Comparison of ENCODE assay signal across 4 worm cellular contexts in the genomic region with DNA sequence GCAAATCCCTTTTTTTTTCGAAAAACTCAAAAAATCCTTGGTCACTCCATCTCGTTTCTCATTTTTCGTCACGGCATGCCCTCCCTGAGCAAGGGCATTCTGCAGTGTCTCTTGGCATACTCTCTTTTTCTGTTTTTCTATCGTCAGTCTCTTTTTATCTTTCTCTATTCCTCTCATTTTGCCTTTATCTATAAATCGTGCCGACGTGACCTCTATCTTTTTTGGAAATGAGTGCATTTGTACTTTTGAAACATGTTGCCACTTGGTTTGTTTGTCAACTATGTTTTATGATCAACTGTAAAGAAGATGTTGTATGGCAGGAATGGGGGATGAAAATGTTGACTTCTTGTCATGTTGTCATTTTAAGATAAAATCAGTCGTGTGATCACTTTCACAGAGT.
TF ChIP-seq lines count a peak whose summit lies in the region.

No protein-coding gene starts in this region.

TF ChIP-seq in whole organism, L1 larva, 84 proteins besides CTCF, POLR2A, EP300 and RAD21 (continued from another document and continues in another):
- peak; percentile 25 for TF ChIP-seq mef-2 (tag; optimal IDR thresholded peaks at IDR 0.05; lab: Kevin White, UChicago)
- no peak for TF ChIP-seq sup-37 (GFP tag; optimal IDR thresholded peaks at IDR 0.05; lab: Kevin White, UChicago)
- TF ChIP-seq egl-27 (tag; optimal IDR thresholded peaks at IDR 0.05; lab: Kevin White, UChicago): peak in 1 of 2 experiments; percentile 65
- TF ChIP-seq sptf-1 (tag; optimal IDR thresholded peaks at IDR 0.05; lab: Kevin White, UChicago): no peak
- no peak for TF ChIP-seq C34B4.2 (tag; optimal IDR thresholded peaks at IDR 0.05; lab: Kevin White, UChicago)
- no peak for TF ChIP-seq fos-1 (tag; optimal IDR thresholded peaks at IDR 0.05; lab: Kevin White, UChicago)
- TF ChIP-seq irx-1 (tag; optimal IDR thresholded peaks at IDR 0.05; lab: Kevin White, UChicago): no peak
- no peak for TF ChIP-seq lin-39 (tag; optimal IDR thresholded peaks at IDR 0.05; lab: Kevin White, UChicago)
- TF ChIP-seq nhr-77 (tag; optimal IDR thresholded peaks at IDR 0.05; lab: Kevin White, UChicago): peak; percentile 32
- TF ChIP-seq rnt-1 (tag; optimal IDR thresholded peaks at IDR 0.05; lab: Kevin White, UChicago): peak; percentile 36
- TF ChIP-seq skn-1 (tag; optimal IDR thresholded peaks at IDR 0.05; lab: Kevin White, UChicago): no peak
- no peak for TF ChIP-seq ces-1 (GFP tag; optimal IDR thresholded peaks at IDR 0.05; lab: Kevin White, UChicago)
- no peak for TF ChIP-seq sox-4 (tag; optimal IDR thresholded peaks at IDR 0.05; lab: Kevin White, UChicago)
- TF ChIP-seq alr-1 (tag; optimal IDR thresholded peaks at IDR 0.05; lab: Kevin White, UChicago; ENCODE audit: borderline replicate concordance): no peak
- TF ChIP-seq unc-30 (tag; optimal IDR thresholded peaks at IDR 0.05; lab: Kevin White, UChicago): no peak
- TF ChIP-seq C16A3.4 (tag; optimal IDR thresholded peaks at IDR 0.05; lab: Kevin White, UChicago): no peak
- peak; percentile 54 for TF ChIP-seq nhr-47 (tag; optimal IDR thresholded peaks at IDR 0.05; lab: Kevin White, UChicago)
- TF ChIP-seq efl-1 (optimal IDR thresholded peaks at IDR 0.05; lab: Kevin White, UChicago): peak; percentile 47 to 60
- peak in 1 of 2 experiments; percentile 92 for TF ChIP-seq efl-1 (GFP tag; optimal IDR thresholded peaks at IDR 0.05 in 1 of 2; lab: Kevin White, UChicago)
- no peak for TF ChIP-seq ceh-63 (GFP tag; optimal IDR thresholded peaks at IDR 0.05; lab: Kevin White, UChicago)
- peak; percentile 69 for TF ChIP-seq snu-23 (GFP tag; optimal IDR thresholded peaks at IDR 0.05; lab: Kevin White, UChicago)
- peak; percentile 39 for TF ChIP-seq swsn-7 (tag; optimal IDR thresholded peaks at IDR 0.05; lab: Kevin White, UChicago)
- TF ChIP-seq snpc-4 (tag; optimal IDR thresholded peaks at IDR 0.05; lab: Kevin White, UChicago): no peak
- peak; percentile 72 for TF ChIP-seq mep-1 (tag; optimal IDR thresholded peaks at IDR 0.05; lab: Kevin White, UChicago)
- 0 out of 2 replicates have a peak, but pooled peaks have one; percentile 26 for TF ChIP-seq grh-1 (GFP tag; IDR thresholded peaks at IDR 0.05; lab: Robert Waterston, UW)
- TF ChIP-seq tbx-2 (tag; optimal IDR thresholded peaks at IDR 0.05; lab: Kevin White, UChicago): peak; percentile 50
- no peak for TF ChIP-seq lir-3 (tag; optimal IDR thresholded peaks at IDR 0.05; lab: Kevin White, UChicago; ENCODE audit: poor library complexity)
- TF ChIP-seq nhr-28 (tag; optimal IDR thresholded peaks at IDR 0.05; lab: Kevin White, UChicago): no peak
- no peak for TF ChIP-seq nhr-12 (tag; optimal IDR thresholded peaks at IDR 0.05; lab: Kevin White, UChicago)
- peak; percentile 26 for TF ChIP-seq lin-13 (GFP tag; optimal IDR thresholded peaks at IDR 0.05; lab: Kevin White, UChicago)
- peak; percentile 26 for TF ChIP-seq xbp-1 (tag; optimal IDR thresholded peaks at IDR 0.05; lab: Kevin White, UChicago)
- TF ChIP-seq zag-1 (tag; optimal IDR thresholded peaks at IDR 0.05; lab: Kevin White, UChicago): no peak

TF ChIP-seq in whole organism, L2 larva, 48 proteins besides CTCF, POLR2A, EP300 and RAD21 (continued from another document):
- TF ChIP-seq mbf-1 (tag; optimal IDR thresholded peaks at IDR 0.05; lab: Kevin White, UChicago) (no peak), unc-62 (GFP tag; optimal IDR thresholded peaks at IDR 0.05; lab: Kevin White, UChicago) (no peak), C34F6.9 (tag; optimal IDR thresholded peaks at IDR 0.05; lab: Kevin White, UChicago) (peak; percentile 77), sem-4 (tag; optimal IDR thresholded peaks at IDR 0.05; lab: Kevin White, UChicago) (peak; percentile 63), lin-13 (GFP tag; optimal IDR thresholded peaks at IDR 0.05; lab: Kevin White, UChicago) (peak; percentile 44), lin-39 (tag; optimal IDR thresholded peaks at IDR 0.05; lab: Kevin White, UChicago) (no peak), aly-2 (tag; optimal IDR thresholded peaks at IDR 0.05; lab: Kevin White, UChicago) (no peak), nhr-12 (tag; optimal IDR thresholded peaks at IDR 0.05; lab: Kevin White, UChicago) (no peak), nhr-21 (tag; optimal IDR thresholded peaks at IDR 0.05; lab: Kevin White, UChicago) (peak; percentile 55), peb-1 (tag; optimal IDR thresholded peaks at IDR 0.05; lab: Kevin White, UChicago) (peak; percentile 25), nhr-11 (tag; optimal IDR thresholded peaks at IDR 0.05; lab: Kevin White, UChicago) (no peak), F13H6.1 (tag; optimal IDR thresholded peaks at IDR 0.05; lab: Kevin White, UChicago) (peak; percentile 81), crh-2 (tag; optimal IDR thresholded peaks at IDR 0.05; lab: Kevin White, UChicago) (peak; percentile 78), ztf-4 (tag; optimal IDR thresholded peaks at IDR 0.05; lab: Kevin White, UChicago) (no peak), fos-1 (tag; optimal IDR thresholded peaks at IDR 0.05; lab: Kevin White, UChicago) (peak; percentile 93), elt-1 (tag; optimal IDR thresholded peaks at IDR 0.05; lab: Kevin White, UChicago) (no peak), nhr-129 (tag; optimal IDR thresholded peaks at IDR 0.05; lab: Kevin White, UChicago) (peak; percentile 77), sma-9 (GFP tag; optimal IDR thresholded peaks at IDR 0.05; lab: Kevin White, UChicago) (peak; percentile 96), sma-9 (tag; optimal IDR thresholded peaks at IDR 0.05; lab: Kevin White, UChicago) (no peak), Y55F3AM.14 (GFP tag; optimal IDR thresholded peaks at IDR 0.05; lab: Kevin White, UChicago) (peak; percentile 64)

TF ChIP-seq in whole organism, L3 larva, 47 proteins besides CTCF, POLR2A, EP300 and RAD21 (continued from another document):
- TF ChIP-seq ceh-16 (tag; optimal IDR thresholded peaks at IDR 0.05; lab: Kevin White, UChicago) (no peak), nhr-77 (tag; optimal IDR thresholded peaks at IDR 0.05; lab: Kevin White, UChicago) (no peak), snpc-4 (tag; optimal IDR thresholded peaks at IDR 0.05; lab: Kevin White, UChicago) (peak; percentile 30), nhr-28 (tag; optimal IDR thresholded peaks at IDR 0.05; lab: Kevin White, UChicago) (no peak), ama-1 (optimal IDR thresholded peaks at IDR 0.05; lab: Kevin White, UChicago) (no peak), elt-3 (tag; optimal IDR thresholded peaks at IDR 0.05; lab: Kevin White, UChicago) (peak in 1 of 3 experiments; percentile 27), nhr-12 (tag; optimal IDR thresholded peaks at IDR 0.05; lab: Kevin White, UChicago) (no peak), R02D3.7 (tag; optimal IDR thresholded peaks at IDR 0.05; lab: Kevin White, UChicago) (peak; percentile 19), lsy-12 (tag; optimal IDR thresholded peaks at IDR 0.05; lab: Kevin White, UChicago) (no peak), ceh-9 (tag; optimal IDR thresholded peaks at IDR 0.05; lab: Kevin White, UChicago) (no peak), fkh-10 (GFP tag; optimal IDR thresholded peaks at IDR 0.05; lab: Kevin White, UChicago) (no peak), jun-1 (tag; optimal IDR thresholded peaks at IDR 0.05; lab: Kevin White, UChicago) (peak; percentile 44), nhr-23 (tag; optimal IDR thresholded peaks at IDR 0.05; lab: Kevin White, UChicago) (peak; percentile 16), nfya-1 (tag; optimal IDR thresholded peaks at IDR 0.05; lab: Kevin White, UChicago; ENCODE audit: insufficient read depth) (peak; percentile 82), lin-39 (tag; optimal IDR thresholded peaks at IDR 0.05; lab: Kevin White, UChicago) (peak; percentile 17), zag-1 (tag; optimal IDR thresholded peaks at IDR 0.05; lab: Kevin White, UChicago) (no peak), sea-2 (GFP tag; optimal IDR thresholded peaks at IDR 0.05; lab: Kevin White, UChicago) (no peak), unc-62 (GFP tag; optimal IDR thresholded peaks at IDR 0.05; lab: Kevin White, UChicago) (peak; percentile 84), nhr-43 (tag; optimal IDR thresholded peaks at IDR 0.05; lab: Kevin White, UChicago; ENCODE audit: poor library complexity, severe bottlenecking) (no peak), elt-1 (tag; optimal IDR thresholded peaks at IDR 0.05; lab: Kevin White, UChicago) (peak; percentile 57), ztf-11 (tag; optimal IDR thresholded peaks at IDR 0.05; lab: Kevin White, UChicago) (no peak), nhr-76 (tag; optimal IDR thresholded peaks at IDR 0.05; lab: Kevin White, UChicago) (no peak), daf-12 (tag; optimal IDR thresholded peaks at IDR 0.05; lab: Kevin White, UChicago) (peak; percentile 92), fkh-2 (tag; optimal IDR thresholded peaks at IDR 0.05; lab: Kevin White, UChicago) (no peak), ceh-28 (tag; optimal IDR thresholded peaks at IDR 0.05; lab: Kevin White, UChicago) (peak; percentile 15), tbx-2 (tag; optimal IDR thresholded peaks at IDR 0.05; lab: Kevin White, UChicago) (peak; percentile 8), unc-39 (tag; optimal IDR thresholded peaks at IDR 0.05; lab: Kevin White, UChicago) (no peak), ceh-82 (tag; optimal IDR thresholded peaks at IDR 0.05; lab: Kevin White, UChicago) (no peak), hmg-11 (tag; optimal IDR thresholded peaks at IDR 0.05; lab: Kevin White, UChicago) (peak; percentile 48), pqm-1 (tag; optimal IDR thresholded peaks at IDR 0.05; lab: Kevin White, UChicago) (peak; percentile 66), skn-1 (tag; optimal IDR thresholded peaks at IDR 0.05; lab: Kevin White, UChicago) (no peak)

TF ChIP-seq in whole organism, L4 larva, 104 proteins besides CTCF, POLR2A, EP300 and RAD21 (continued from another document):
- TF ChIP-seq lsy-2 (tag; optimal IDR thresholded peaks at IDR 0.05; lab: Kevin White, UChicago): peak; percentile 18 to 76
- no peak for TF ChIP-seq lin-29 (GFP tag; IDR thresholded peaks at IDR 0.05; lab: Robert Waterston, UW)
- peak; percentile 70 for TF ChIP-seq hlh-11 (tag; optimal IDR thresholded peaks at IDR 0.05; lab: Kevin White, UChicago)
- peak; percentile 71 for TF ChIP-seq nhr-25 (tag; optimal IDR thresholded peaks at IDR 0.05; lab: Kevin White, UChicago; ENCODE audit: borderline replicate concordance, insufficient read depth)
- TF ChIP-seq duxl-1 (tag; optimal IDR thresholded peaks at IDR 0.05; lab: Kevin White, UChicago; ENCODE audit: poor library complexity): no peak
- peak; percentile 74 for TF ChIP-seq nhr-48 (tag; optimal IDR thresholded peaks at IDR 0.05; lab: Kevin White, UChicago)
- TF ChIP-seq nhr-41 (GFP tag; IDR thresholded peaks at IDR 0.05; lab: Robert Waterston, UW): no peak
- no peak for TF ChIP-seq ZK546.5 (tag; optimal IDR thresholded peaks at IDR 0.05; lab: Kevin White, UChicago)
- no peak for TF ChIP-seq unc-39 (tag; optimal IDR thresholded peaks at IDR 0.05; lab: Kevin White, UChicago)
- peak; percentile 80 for TF ChIP-seq hlh-30 (tag; optimal IDR thresholded peaks at IDR 0.05; lab: Kevin White, UChicago; ENCODE audit: insufficient read depth)
- no peak for TF ChIP-seq daf-8 (GFP tag; IDR thresholded peaks at IDR 0.05; lab: Robert Waterston, UW)
- TF ChIP-seq jun-1 (tag; optimal IDR thresholded peaks at IDR 0.05; lab: Kevin White, UChicago): no peak
- no peak for TF ChIP-seq lim-7 (GFP tag; IDR thresholded peaks at IDR 0.05; lab: Robert Waterston, UW)
- peak; percentile 33 for TF ChIP-seq nhr-6 (tag; optimal IDR thresholded peaks at IDR 0.05; lab: Kevin White, UChicago)
- peak; percentile 44; the same call in 1 of the 2 replicates for TF ChIP-seq hmg-1.1 (GFP tag; IDR thresholded peaks at IDR 0.05; lab: Robert Waterston, UW)
- peak; percentile 64 for TF ChIP-seq mep-1 (tag; optimal IDR thresholded peaks at IDR 0.05; lab: Kevin White, UChicago)
- no peak for TF ChIP-seq lin-1 (GFP tag; IDR thresholded peaks at IDR 0.05; lab: Robert Waterston, UW)
- TF ChIP-seq dmd-6 (GFP tag; IDR thresholded peaks at IDR 0.05; lab: Robert Waterston, UW): peak; percentile 60
- TF ChIP-seq zfp-2 (tag; optimal IDR thresholded peaks at IDR 0.05; lab: Kevin White, UChicago): no peak
- TF ChIP-seq unc-130 (GFP tag; optimal IDR thresholded peaks at IDR 0.05; lab: Kevin White, UChicago): no peak
- TF ChIP-seq spr-3 (GFP tag; optimal IDR thresholded peaks at IDR 0.05; lab: Kevin White, UChicago): no peak
- peak; percentile 30 for TF ChIP-seq daf-12 (tag; optimal IDR thresholded peaks at IDR 0.05; lab: Kevin White, UChicago)
- TF ChIP-seq mdl-1 (tag; optimal IDR thresholded peaks at IDR 0.05; lab: Kevin White, UChicago): peak; percentile 19 to 79
- no peak for TF ChIP-seq daf-16 (GFP tag; optimal IDR thresholded peaks at IDR 0.05; lab: Kevin White, UChicago)
- peak; percentile 70 for TF ChIP-seq daf-16 (tag; optimal IDR thresholded peaks at IDR 0.05; lab: Kevin White, UChicago)
- no peak for TF ChIP-seq D1046.2 (GFP tag; IDR thresholded peaks at IDR 0.05; lab: Robert Waterston, UW)
- no peak for TF ChIP-seq nhr-237 (tag; optimal IDR thresholded peaks at IDR 0.05; lab: Kevin White, UChicago)
- no peak for TF ChIP-seq zfp-3 (GFP tag; conservative IDR thresholded peaks at IDR 0.05; lab: Robert Waterston, UW)
- TF ChIP-seq unc-62 (GFP tag; optimal IDR thresholded peaks at IDR 0.05 in 1 of 2; lab: Kevin White, UChicago): peak in 1 of 2 experiments; percentile 99
- no peak for TF ChIP-seq unc-62 (tag; optimal IDR thresholded peaks at IDR 0.05; lab: Kevin White, UChicago)
- no peak for TF ChIP-seq zip-11 (GFP tag; IDR thresholded peaks at IDR 0.05; lab: Robert Waterston, UW)
- TF ChIP-seq ces-1 (GFP tag; optimal IDR thresholded peaks at IDR 0.05; lab: Kevin White, UChicago): no peak
- TF ChIP-seq nhr-28 (tag; optimal IDR thresholded peaks at IDR 0.05; lab: Kevin White, UChicago): peak; percentile 81
- no peak for TF ChIP-seq set-16 (GFP tag; IDR thresholded peaks at IDR 0.05; lab: Robert Waterston, UW)
- peak; percentile 48 for TF ChIP-seq pqm-1 (tag; optimal IDR thresholded peaks at IDR 0.05; lab: Kevin White, UChicago)
- peak; percentile 54 for TF ChIP-seq mxl-3 (GFP tag; optimal IDR thresholded peaks at IDR 0.05; lab: Kevin White, UChicago)
- TF ChIP-seq egl-43 (GFP tag; IDR thresholded peaks at IDR 0.05; lab: Robert Waterston, UW): no peak
- TF ChIP-seq rbr-2 (tag; optimal IDR thresholded peaks at IDR 0.05; lab: Kevin White, UChicago): peak; percentile 19
- no peak for TF ChIP-seq vab-7 (GFP tag; IDR thresholded peaks at IDR 0.05; lab: Robert Waterston, UW)
- TF ChIP-seq attf-4 (tag; optimal IDR thresholded peaks at IDR 0.05; lab: Kevin White, UChicago): no peak
- no peak for TF ChIP-seq nhr-111 (GFP tag; optimal IDR thresholded peaks at IDR 0.05; lab: Kevin White, UChicago)
- TF ChIP-seq hif-1 (tag; optimal IDR thresholded peaks at IDR 0.05; lab: Kevin White, UChicago): peak in 1 of 2 experiments; percentile 77
- no peak for TF ChIP-seq tra-1 (GFP tag; IDR thresholded peaks at IDR 0.05; lab: Robert Waterston, UW)
- TF ChIP-seq mdt-29 (GFP tag; IDR thresholded peaks at IDR 0.05; lab: Robert Waterston, UW): no peak
